Worm (Caenorhabditis elegans) whole organism, late embryonic: Measurements from ENCODE around the gene F55C5.10.

Source experiments
- C08G9.2 ChIP-seq: sonication (generic microtip); optimal IDR thresholded peaks from 2 replicates; lab custom pipeline; 2016; ENCODE audit warnings: mild to moderate bottlenecking, missing genetic modification characterization, moderate library complexity, missing compliant biosample characterization
- C38D4.7 ChIP-seq: fragments of 200-800 bp; sonication (Bioruptor generic); optimal IDR thresholded peaks from 2 replicates; lab custom pipeline; 2018; ENCODE audit warnings: mild to moderate bottlenecking, missing genetic modification characterization, moderate library complexity, missing compliant biosample characterization
- F13H6.1 ChIP-seq: sonication (generic microtip); optimal IDR thresholded peaks from 2 replicates; lab custom pipeline; 2016; ENCODE audit warnings: missing genetic modification characterization, missing compliant biosample characterization
- K02D7.2 ChIP-seq: sonication (generic microtip); optimal IDR thresholded peaks from 2 replicates; lab custom pipeline; 2017; ENCODE audit warnings: mild to moderate bottlenecking, missing genetic modification characterization, missing compliant biosample characterization
- Y22D7AL.16 ChIP-seq: sonication (generic microtip); optimal IDR thresholded peaks from 2 replicates; lab custom pipeline; 2016; ENCODE audit warnings: missing genetic modification characterization, missing compliant biosample characterization
- ama-1 ChIP-seq: fragments of 150-350 bp; optimal IDR thresholded peaks from 2 replicates; lab custom pipeline; 2014
- ceh-18 ChIP-seq: sonication (generic microtip); optimal IDR thresholded peaks from 2 replicates; lab custom pipeline; 2016; ENCODE audit warnings: missing genetic modification characterization, missing compliant biosample characterization
- ceh-19 ChIP-seq: fragments of 200-800 bp; sonication (Bioruptor generic); optimal IDR thresholded peaks from 2 replicates; lab custom pipeline; 2018; ENCODE audit warnings: mild to moderate bottlenecking, missing genetic modification characterization, missing compliant biosample characterization
- ceh-31 ChIP-seq: sonication (generic microtip); optimal IDR thresholded peaks from 2 replicates; lab custom pipeline; 2016; ENCODE audit warnings: missing genetic modification characterization, missing compliant biosample characterization
- ceh-34 ChIP-seq: sonication (generic microtip); optimal IDR thresholded peaks from 2 replicates; lab custom pipeline; 2016; ENCODE audit warnings: mild to moderate bottlenecking, missing genetic modification characterization, missing compliant biosample characterization
- ceh-45 ChIP-seq: fragments of 200-800 bp; sonication (Bioruptor generic); IDR thresholded peaks from 2 replicates; pipeline ENCODE4 v1.3.6; 2022; ENCODE audit warnings: missing genetic modification reagents, missing genetic modification characterization, missing compliant biosample characterization
- ceh-6 ChIP-seq: fragments of 200-800 bp; sonication (Bioruptor generic); optimal IDR thresholded peaks from 2 replicates; lab custom pipeline; 2018; ENCODE audit warnings: mild to moderate bottlenecking, missing genetic modification characterization, missing compliant biosample characterization
- ceh-9 ChIP-seq: sonication (generic microtip); optimal IDR thresholded peaks from 2 replicates; lab custom pipeline; 2016; ENCODE audit warnings: mild to moderate bottlenecking, missing genetic modification characterization, inconsistent platforms, missing compliant biosample characterization
- che-1 ChIP-seq: sonication (generic microtip); optimal IDR thresholded peaks from 2 replicates; lab custom pipeline; 2016; ENCODE audit warnings: mild to moderate bottlenecking, missing genetic modification characterization, missing compliant biosample characterization
- elt-2 ChIP-seq: sonication (generic microtip); optimal IDR thresholded peaks from 2 replicates; lab custom pipeline; 2016; ENCODE audit warnings: missing genetic modification reagents, missing genetic modification characterization, missing compliant biosample characterization
- elt-4 ChIP-seq: sonication (generic microtip); optimal IDR thresholded peaks from 2 replicates; lab custom pipeline; 2016; ENCODE audit warnings: missing genetic modification characterization, missing compliant biosample characterization
- eyg-1 ChIP-seq: sonication (generic microtip); optimal IDR thresholded peaks from 2 replicates; lab custom pipeline; 2016; ENCODE audit warnings: missing genotype, missing genetic modification characterization, missing compliant biosample characterization
- fax-1 ChIP-seq: sonication (generic microtip); optimal IDR thresholded peaks from 2 replicates; lab custom pipeline; 2016; ENCODE audit warnings: missing genotype, missing genetic modification characterization, missing compliant biosample characterization
- fkh-6 ChIP-seq: sonication (generic microtip); optimal IDR thresholded peaks from 2 replicates; lab custom pipeline; 2016; ENCODE audit warnings: missing genetic modification characterization, missing compliant biosample characterization
- hlh-15 ChIP-seq: sonication (generic microtip); optimal IDR thresholded peaks from 2 replicates; lab custom pipeline; 2016; ENCODE audit warnings: missing genetic modification characterization, missing compliant biosample characterization
- hlh-30 ChIP-seq: sonication (generic microtip); optimal IDR thresholded peaks from 2 replicates; lab custom pipeline; 2017; ENCODE audit warnings: antibody characterized with exemption, missing genetic modification characterization, missing compliant biosample characterization; ENCODE audit not compliant: insufficient read depth
- hlh-6 ChIP-seq: sonication (generic microtip); optimal IDR thresholded peaks from 2 replicates; lab custom pipeline; 2016; ENCODE audit warnings: missing genotype, missing genetic modification characterization, missing compliant biosample characterization
- nhr-11 ChIP-seq: fragments of 150-350 bp; optimal IDR thresholded peaks from 2 replicates; lab custom pipeline; 2014; ENCODE audit warnings: missing biosample characterization, missing genetic modification characterization
- nhr-232 ChIP-seq: sonication (generic microtip); optimal IDR thresholded peaks from 2 replicates; lab custom pipeline; 2016; ENCODE audit warnings: missing genetic modification characterization, missing compliant biosample characterization
- odd-2 ChIP-seq: sonication (generic microtip); optimal IDR thresholded peaks from 2 replicates; lab custom pipeline; 2017; ENCODE audit warnings: antibody characterized with exemption, mild to moderate bottlenecking, missing genetic modification characterization, missing compliant biosample characterization
- pat-9 ChIP-seq: fragments of 200-800 bp; sonication (Bioruptor generic); optimal IDR thresholded peaks from 2 replicates; lab custom pipeline; 2018; ENCODE audit warnings: mild to moderate bottlenecking, missing genetic modification characterization, moderate library complexity, missing compliant biosample characterization
- rnt-1 ChIP-seq: sonication (generic microtip); optimal IDR thresholded peaks from 2 replicates; lab custom pipeline; 2016; ENCODE audit warnings: missing genetic modification characterization, missing compliant biosample characterization
- sdc-2 ChIP-seq: sonication (generic microtip); optimal IDR thresholded peaks from 2 replicates; lab custom pipeline; 2016; ENCODE audit warnings: missing genotype, missing genetic modification characterization, missing compliant biosample characterization
- sox-4 ChIP-seq: sonication (generic microtip); optimal IDR thresholded peaks from 2 replicates; lab custom pipeline; 2017; ENCODE audit warnings: mild to moderate bottlenecking, missing genetic modification characterization, inconsistent platforms, missing compliant biosample characterization
- syd-9 ChIP-seq: sonication (generic microtip); optimal IDR thresholded peaks from 2 replicates; lab custom pipeline; 2016; ENCODE audit warnings: mild to moderate bottlenecking, missing genetic modification characterization, moderate library complexity, missing compliant biosample characterization
- tbx-2 ChIP-seq: sonication (generic microtip); optimal IDR thresholded peaks from 2 replicates; lab custom pipeline; 2016; ENCODE audit warnings: missing genetic modification characterization, missing compliant biosample characterization
- tbx-7 ChIP-seq: sonication (generic microtip); optimal IDR thresholded peaks from 2 replicates; lab custom pipeline; 2016; ENCODE audit warnings: missing genotype, missing genetic modification characterization, missing compliant biosample characterization

The F55C5.10 gene

DNA sequence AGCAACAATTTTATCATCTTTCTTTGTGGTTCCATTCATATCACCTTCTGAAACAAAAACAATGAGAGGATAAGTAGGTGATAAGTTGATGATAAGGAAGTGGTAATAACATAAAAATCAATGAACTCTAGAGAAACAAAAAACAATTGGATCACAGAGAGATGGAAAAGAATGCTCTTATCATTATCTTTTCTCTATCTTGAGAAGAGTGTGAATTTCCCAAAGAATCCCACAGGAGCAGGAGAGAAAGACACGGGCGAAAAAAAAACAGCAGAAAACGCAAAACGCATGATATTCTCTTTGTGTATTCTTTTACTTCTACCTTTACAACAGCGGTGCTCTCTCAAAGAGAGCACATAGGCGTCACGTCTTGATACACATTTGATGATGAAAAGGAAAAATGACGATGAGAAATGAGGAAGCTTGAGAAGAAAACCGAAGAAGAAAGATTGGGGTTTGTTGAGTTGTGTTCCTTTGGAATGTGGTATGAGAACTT is 14.0 kb upstream of the F55C5.10 start, which contains the start of gene twk-24:
TSS of gene twk-24 (minus strand) at position 51 of the 496 bp plus-strand sequence.
- TF ChIP-seq elt-4 (tag; lab: Kevin White, UChicago) (no peak), elt-2 (tag; lab: Kevin White, UChicago) (peak; percentile 65), ceh-31 (tag; lab: Kevin White, UChicago) (no peak), ceh-18 (peak; percentile 59), pat-9 (no peak), tbx-2 (no peak)

DNA sequence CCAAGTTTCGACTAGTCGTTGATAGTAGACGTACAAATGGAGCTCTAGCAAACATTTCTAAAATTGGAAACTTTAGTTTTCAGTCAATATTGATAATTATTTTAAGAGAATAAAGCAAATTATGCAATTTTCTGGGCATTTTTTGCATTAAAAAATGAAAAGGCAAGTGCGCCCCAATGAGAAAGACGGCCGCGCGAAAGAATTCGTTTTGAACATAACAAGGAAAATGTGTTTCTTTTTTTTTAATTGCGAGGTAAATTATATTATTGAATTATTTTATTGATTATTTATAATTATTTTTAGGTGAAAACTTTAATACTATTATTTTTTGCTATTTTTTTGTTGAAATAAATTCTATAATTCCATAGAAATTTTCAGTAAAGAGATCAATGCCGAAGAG is 11.8 kb upstream of the F55C5.10 start, which contains the start of the genes tsfm-1 and capg-2:
TSS of gene tsfm-1 (minus strand) at position 57 of the 400 bp plus-strand sequence.
TSS of gene capg-2 (plus strand) at position 379 of the 400 bp plus-strand sequence.
- TF ChIP-seq hlh-6, result no peak

DNA sequence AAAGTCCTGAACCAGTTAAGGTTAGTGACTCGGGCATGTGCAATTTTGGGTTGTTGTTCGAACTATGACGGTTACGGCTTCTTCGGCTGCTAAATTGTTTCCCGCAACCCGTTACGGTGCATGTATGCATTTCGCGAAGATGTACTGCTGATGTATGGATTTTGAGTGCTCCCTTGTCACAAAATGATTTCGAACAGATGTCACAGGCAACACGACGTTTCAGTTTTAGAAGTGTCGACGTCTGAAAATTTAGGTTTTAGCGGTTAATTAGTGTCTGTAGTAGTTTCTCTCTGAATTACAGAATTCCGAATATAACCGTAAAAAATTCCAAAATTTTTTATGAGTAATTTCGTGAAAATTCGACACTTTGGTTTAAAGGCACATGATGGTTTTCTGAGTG is 7.6 kb upstream of the F55C5.10 start:
- TF ChIP-seq nhr-232 (no peak), rnt-1 (tag; lab: Kevin White, UChicago) (no peak), ceh-9 (no peak), Y22D7AL.16 (tag; lab: Kevin White, UChicago) (no peak), hlh-15 (tag; lab: Kevin White, UChicago) (no peak), sox-4 (tag; lab: Kevin White, UChicago) (no peak)
- TF ChIP-seq, all 69 proteins: peak for 0

DNA sequence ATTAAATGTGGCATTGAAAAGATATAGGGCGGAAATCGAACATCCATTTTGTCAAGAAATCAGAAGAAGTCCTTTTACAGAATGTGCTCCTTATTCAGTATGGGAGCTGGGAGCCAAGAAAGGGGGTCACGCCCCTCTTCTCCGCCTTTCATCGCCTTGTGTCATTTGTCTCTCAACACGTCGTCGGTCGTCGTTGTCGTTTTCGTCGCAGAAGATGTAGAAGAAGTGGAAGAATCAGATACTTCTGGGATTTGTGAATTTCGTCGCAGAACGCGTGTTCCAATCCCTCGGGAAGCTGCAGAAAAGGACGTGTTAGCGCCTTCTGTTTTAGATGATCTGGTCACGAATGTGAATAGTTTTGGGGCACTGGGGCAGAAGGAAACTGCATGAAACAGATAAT is 6.3 kb upstream of the F55C5.10 start, which contains the start of gene bnc-1:
TSS of gene bnc-1 (minus strand) at position 101 of the 400 bp plus-strand sequence.
- no peak for TF ChIP-seq ama-1
- TF ChIP-seq che-1 (tag; lab: Kevin White, UChicago), result no peak
- no peak for TF ChIP-seq nhr-11 (tag; lab: Kevin White, UChicago)

DNA sequence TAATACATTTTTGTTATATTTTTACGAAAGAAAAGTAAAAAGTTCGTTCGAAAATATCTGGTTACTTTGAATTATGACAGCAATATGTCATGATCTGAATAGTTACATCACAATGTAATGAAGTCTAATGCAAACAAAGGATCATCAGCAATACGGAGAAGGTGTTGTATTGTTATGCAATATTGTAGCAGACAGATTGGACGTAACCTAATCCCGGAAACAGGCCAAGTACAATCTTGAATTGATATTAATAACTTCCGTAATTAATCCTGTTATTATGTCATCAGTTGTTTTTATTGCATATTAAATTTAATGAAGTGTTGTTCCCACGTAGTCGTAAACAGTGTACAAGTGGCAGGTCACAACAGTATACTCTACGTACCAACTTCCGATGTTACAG is 1.8 kb upstream of the F55C5.10 start:
- TF ChIP-seq fkh-6 (no peak), eyg-1 (tag; lab: Kevin White, UChicago) (no peak), K02D7.2 (tag; lab: Kevin White, UChicago) (no peak), F13H6.1 (tag; lab: Kevin White, UChicago) (no peak), sox-4 (tag; lab: Kevin White, UChicago) (no peak), ceh-34 (tag; lab: Kevin White, UChicago) (no peak), tbx-7 (no peak), ceh-45 (GFP tag; lab: Robert Waterston, UW) (no peak), ceh-9 (no peak), tbx-2 (no peak), ceh-6 (GFP tag; lab: Kevin White, UChicago) (no peak), rnt-1 (tag; lab: Kevin White, UChicago) (no peak), hlh-30 (no peak), syd-9 (tag; lab: Kevin White, UChicago) (no peak), C38D4.7 (no peak), ceh-19 (GFP tag; lab: Kevin White, UChicago) (no peak), fax-1 (tag; lab: Kevin White, UChicago) (no peak), sdc-2 (tag; lab: Kevin White, UChicago) (no peak), odd-2 (tag; lab: Kevin White, UChicago) (no peak)

DNA sequence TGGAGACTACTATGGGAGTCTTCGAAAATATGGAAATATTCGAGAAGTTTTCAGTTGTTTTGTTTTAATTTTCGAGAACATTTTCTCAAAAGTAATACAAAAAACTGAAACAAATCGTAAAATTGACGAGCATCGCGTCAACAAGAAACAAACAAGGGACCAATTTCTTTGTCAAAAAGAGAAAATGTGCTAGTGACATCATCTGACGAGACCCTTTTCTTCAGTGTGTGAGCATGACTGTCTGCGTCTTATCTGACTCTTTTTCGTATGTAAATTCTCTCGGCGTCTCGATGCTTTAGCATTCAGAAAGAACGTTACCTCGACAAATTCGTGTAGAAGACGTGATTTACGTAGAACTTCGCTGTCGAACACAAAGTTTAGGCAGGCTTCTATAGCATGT is 4.4 kb downstream of the F55C5.10 start:
- no peak for TF ChIP-seq C08G9.2 (tag; lab: Kevin White, UChicago)
